Fruit fly (Drosophila melanogaster): ENCODE data around the gene CG34309.
A peak's percentile ranks its signal among the peaks of the same experiment; 100 is the strongest.

The CG34309 gene

DNA sequence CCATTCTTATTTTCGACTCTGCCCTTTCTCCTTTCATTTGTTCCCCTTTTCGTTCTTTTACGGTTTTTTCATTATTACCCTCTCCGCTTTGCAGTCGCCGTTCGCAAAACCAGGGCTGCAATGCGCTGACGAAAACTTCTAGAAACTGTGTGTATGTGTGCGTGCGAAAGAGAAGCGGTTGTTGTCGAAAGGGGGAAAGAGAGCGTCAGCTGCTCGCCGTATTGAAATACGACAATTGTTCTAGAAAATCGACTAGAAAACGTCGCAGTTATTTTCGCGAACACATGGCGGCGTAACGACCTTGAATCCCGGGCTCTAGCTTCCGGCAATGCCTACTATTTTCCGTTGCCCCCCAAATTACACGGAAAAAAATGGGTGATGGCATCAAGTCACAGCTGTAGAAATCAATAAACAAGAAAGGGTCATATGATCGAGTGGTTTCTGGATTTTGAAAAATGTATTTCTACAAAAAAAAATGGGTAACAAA, 10.3 kb downstream of the CG34309 start:
- TF ChIP-seq Eip78C (GFP tag) (no peak), Sox14 (GFP tag; optimal IDR thresholded peaks at IDR 0.05) (peak; percentile 3), CG15336 (GFP tag; IDR thresholded peaks at IDR 0.05) (peak; percentile 63; the same call in 1 of the 2 replicates), pdm3 (GFP tag; optimal IDR thresholded peaks at IDR 0.05) (no peak), esn (GFP tag; optimal IDR thresholded peaks at IDR 0.05) (peak; percentile 1), CG1621 (tag; optimal IDR thresholded peaks at IDR 0.05) (peak; percentile 56)

dm6 chr3R:13385105-13385504, 12.7 kb downstream of the CG34309 start:
- TF ChIP-seq CG32006 (GFP tag; optimal IDR thresholded peaks at IDR 0.05) (no peak), fd85E (GFP tag; optimal IDR thresholded peaks at IDR 0.05) (no peak), CG7368 (GFP tag; optimal IDR thresholded peaks at IDR 0.05) (no peak), Lpt (GFP tag; optimal IDR thresholded peaks at IDR 0.05) (no peak), CG6276 (GFP tag; optimal IDR thresholded peaks at IDR 0.05) (no peak)

dm6 chr3R:13388160-13388870, 15.9 kb downstream of the CG34309 start, which contains the start of gene CG9799:
TSS of gene CG9799 (minus strand) at chr3R:13388709.
- TF ChIP-seq CG1621 (tag; optimal IDR thresholded peaks at IDR 0.05), result peak; percentile 78
- TF ChIP-seq topi (GFP tag; optimal IDR thresholded peaks at IDR 0.05), result no peak
- TF ChIP-seq esn (GFP tag; optimal IDR thresholded peaks at IDR 0.05), result peak; percentile 2
- no peak for TF ChIP-seq achi (GFP tag; optimal IDR thresholded peaks at IDR 0.05)
- TF ChIP-seq Hr4 (GFP tag; optimal IDR thresholded peaks at IDR 0.05), result no peak
- TF ChIP-seq CG6163 (GFP tag; IDR thresholded peaks at IDR 0.05), result no peak
- TF ChIP-seq CG10669 (GFP tag; optimal IDR thresholded peaks at IDR 0.05), result no peak
- no peak for TF ChIP-seq CG16779 (tag; optimal IDR thresholded peaks at IDR 0.05)

DNA sequence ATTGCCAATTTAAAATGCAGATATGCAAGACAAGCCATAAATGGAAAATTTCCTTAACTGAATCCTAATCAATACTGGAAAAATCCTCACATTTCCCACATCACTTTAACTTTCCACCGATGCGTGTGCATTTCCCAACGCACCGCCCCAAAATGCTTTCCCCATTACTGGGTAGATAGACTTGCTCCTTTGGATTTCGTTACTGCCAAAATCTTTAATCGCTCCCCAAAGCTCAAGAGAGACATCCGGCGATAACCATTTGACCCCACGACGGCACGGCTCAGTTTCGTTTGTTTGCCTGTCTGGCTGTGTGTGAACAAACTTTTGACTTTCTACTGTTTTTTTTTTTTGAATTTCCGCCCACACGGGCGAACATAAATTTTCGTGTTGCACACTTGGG, 18.1 kb downstream of the CG34309 start:
- TF ChIP-seq svp (GFP tag), result peak; percentile 96
- no peak for TF ChIP-seq Hr38 (GFP tag; optimal IDR thresholded peaks at IDR 0.05)

dm6 chr3R:13393009-13393408, 20.6 kb downstream of the CG34309 start:
- TF ChIP-seq Sox14 (GFP tag; optimal IDR thresholded peaks at IDR 0.05) (no peak), pdm3 (GFP tag; optimal IDR thresholded peaks at IDR 0.05) (no peak), CG6163 (GFP tag; IDR thresholded peaks at IDR 0.05) (no peak), dac (GFP tag; optimal IDR thresholded peaks at IDR 0.05) (no peak), svp (GFP tag) (peak; percentile 96), Sox15 (GFP tag; optimal IDR thresholded peaks at IDR 0.05) (no peak)

DNA sequence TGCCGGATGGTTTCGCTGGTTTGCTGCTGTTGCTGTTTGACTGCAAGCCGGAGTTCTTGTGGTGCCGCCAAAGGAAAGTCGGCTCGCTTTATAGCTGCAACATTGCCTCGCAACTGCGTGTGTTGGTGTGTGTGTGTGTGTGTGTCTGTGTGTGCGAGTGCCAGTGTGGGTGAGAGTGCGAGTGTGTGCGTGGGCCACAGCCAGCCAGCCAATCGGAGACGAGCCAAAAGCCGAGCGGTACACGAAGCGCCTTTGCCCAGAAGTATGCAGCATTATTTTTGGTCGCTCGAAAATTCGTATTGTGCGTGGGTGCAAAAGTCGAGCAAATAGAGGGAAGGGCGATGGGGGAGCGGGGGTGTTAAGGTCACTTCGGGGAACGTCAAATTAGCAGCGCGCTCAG, 22.7 kb downstream of the CG34309 start, which contains the start of gene CCHa2:
TSS of gene CCHa2 (minus strand) at position 65 of the 400 bp plus-strand sequence.
- no peak for TF ChIP-seq CG11294 (GFP tag; IDR thresholded peaks at IDR 0.05)
- TF ChIP-seq dac (GFP tag; optimal IDR thresholded peaks at IDR 0.05), result no peak
- TF ChIP-seq CG8119 (GFP tag; IDR thresholded peaks at IDR 0.05), result no peak
- no peak for TF ChIP-seq fd85E (GFP tag; optimal IDR thresholded peaks at IDR 0.05)
- TF ChIP-seq spab (GFP tag; optimal IDR thresholded peaks at IDR 0.05), result no peak
- TF ChIP-seq CG6792 (GFP tag; optimal IDR thresholded peaks at IDR 0.05), result no peak
- TF ChIP-seq CG3032 (tag; optimal IDR thresholded peaks at IDR 0.05), result no peak
- no peak for TF ChIP-seq topi (GFP tag; optimal IDR thresholded peaks at IDR 0.05)
- TF ChIP-seq salr (GFP tag; optimal IDR thresholded peaks at IDR 0.05), result no peak
- TF ChIP-seq CG15336 (GFP tag; IDR thresholded peaks at IDR 0.05), result no peak
- TF ChIP-seq Sox14 (GFP tag; optimal IDR thresholded peaks at IDR 0.05), result no peak
- no peak for TF ChIP-seq Smox (GFP tag; optimal IDR thresholded peaks at IDR 0.05)
- TF ChIP-seq CG10669 (GFP tag; optimal IDR thresholded peaks at IDR 0.05), result no peak

dm6 chr3R:13397040-13397439, 24.6 kb downstream of the CG34309 start, which contains the start of gene CG14374:
TSS of gene CG14374 (minus strand) at chr3R:13397140.
- TF ChIP-seq OdsH (GFP tag; optimal IDR thresholded peaks at IDR 0.05) (no peak), CG6163 (GFP tag; IDR thresholded peaks at IDR 0.05) (no peak), net (GFP tag; optimal IDR thresholded peaks at IDR 0.05) (no peak), CG15336 (GFP tag; IDR thresholded peaks at IDR 0.05) (no peak), CG9139 (GFP tag; optimal IDR thresholded peaks at IDR 0.05) (no peak), Met (GFP tag; optimal IDR thresholded peaks at IDR 0.05) (no peak), Hr39 (GFP tag; optimal IDR thresholded peaks at IDR 0.05) (no peak), fd85E (GFP tag; optimal IDR thresholded peaks at IDR 0.05) (no peak), CG11902 (GFP tag; optimal IDR thresholded peaks at IDR 0.05) (no peak), spab (GFP tag; optimal IDR thresholded peaks at IDR 0.05) (no peak), CG11294 (GFP tag; IDR thresholded peaks at IDR 0.05) (no peak), dac (GFP tag; optimal IDR thresholded peaks at IDR 0.05) (no peak), CG1621 (tag; optimal IDR thresholded peaks at IDR 0.05) (no peak), salr (GFP tag; optimal IDR thresholded peaks at IDR 0.05) (no peak), Eip75B (GFP tag; optimal IDR thresholded peaks at IDR 0.05) (no peak)

Data from whole organism, prepupa.